Fruit fly (Drosophila melanogaster): Measurements from ENCODE around the gene Mnt.

dm6 chrX:3720176-3720981, 48.8 kb downstream of the Mnt start:
- TF ChIP-seq CG8478 (optimal IDR thresholded peaks at IDR 0.05) (no peak), CTCF (optimal IDR thresholded peaks at IDR 0.05) (no peak)
